Fruit fly (Drosophila melanogaster): ENCODE measurements around the gene rn.

rn gene

DNA sequence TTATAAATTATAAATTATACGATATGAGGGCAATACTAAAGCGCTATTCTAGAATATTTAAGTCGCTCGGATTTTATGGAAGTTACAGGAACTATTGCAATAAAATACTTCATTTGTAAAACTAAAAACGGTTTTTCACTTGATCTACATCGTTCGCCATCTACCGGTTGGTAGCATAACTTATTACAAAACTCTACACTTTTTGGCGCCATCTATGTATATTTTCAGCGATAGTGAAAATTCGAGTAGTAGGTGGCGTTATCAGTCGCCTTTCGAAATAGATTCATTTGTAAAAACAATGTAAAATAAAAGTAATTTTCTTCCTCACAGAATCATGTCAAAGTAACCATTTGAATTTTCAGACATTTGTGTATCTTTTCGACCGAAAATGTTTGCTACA, 37.0 kb upstream of the rn start, which contains the start of gene nxf4 (continued):
- TF ChIP-seq CG10321 (GFP tag; IDR thresholded peaks at IDR 0.05) (no peak), CG7372 (GFP tag; IDR thresholded peaks at IDR 0.05) (peak; percentile 65), Med (GFP tag) (no peak), bigmax (GFP tag; optimal IDR thresholded peaks at IDR 0.05) (no peak), CG9797 (GFP tag; optimal IDR thresholded peaks at IDR 0.05) (no peak), Lpt (GFP tag; optimal IDR thresholded peaks at IDR 0.05) (peak; percentile 44), CG34224 (GFP tag; IDR thresholded peaks at IDR 0.05; ENCODE audit: partially characterized antibody) (no peak), CG13123 (GFP tag; optimal IDR thresholded peaks at IDR 0.05) (peak; percentile 35), CG12769 (tag; optimal IDR thresholded peaks at IDR 0.05) (peak; percentile 60), CG7271 (tag; optimal IDR thresholded peaks at IDR 0.05) (peak; percentile 38), CG16863 (GFP tag; optimal IDR thresholded peaks at IDR 0.05) (peak; percentile 61), CG18599 (GFP tag; optimal IDR thresholded peaks at IDR 0.05) (peak; percentile 11), mam (GFP tag; optimal IDR thresholded peaks at IDR 0.05) (peak; percentile 74), eyg (GFP tag; optimal IDR thresholded peaks at IDR 0.05) (peak; percentile 40), Ptx1 (GFP tag; IDR thresholded peaks at IDR 0.05) (peak; percentile 76), CG10565 (GFP tag; optimal IDR thresholded peaks at IDR 0.05) (no peak), Meics (GFP tag; optimal IDR thresholded peaks at IDR 0.05) (peak; percentile 75), dati (GFP tag; IDR thresholded peaks at IDR 0.05) (no peak), zf30C (GFP tag; optimal IDR thresholded peaks at IDR 0.05) (no peak), disco-r (GFP tag; optimal IDR thresholded peaks at IDR 0.05) (peak; percentile 69), fd102C (GFP tag; optimal IDR thresholded peaks at IDR 0.05) (peak; percentile 71), Deaf1 (tag; optimal IDR thresholded peaks at IDR 0.05) (no peak), CG8478 (optimal IDR thresholded peaks at IDR 0.05) (peak; percentile 72), slbo (GFP tag; IDR thresholded peaks at IDR 0.05) (peak; percentile 89), Opbp (GFP tag; IDR thresholded peaks at IDR 0.05; ENCODE audit: partially characterized antibody) (peak; percentile 69; the same call in 1 of the 3 replicates), insv (GFP tag; optimal IDR thresholded peaks at IDR 0.05) (peak in 1 of 2 experiments; percentile 64), Optix (GFP tag; IDR thresholded peaks at IDR 0.05) (peak; percentile 76), CG6854 (GFP tag; optimal IDR thresholded peaks at IDR 0.05) (no peak), D19A (tag; optimal IDR thresholded peaks at IDR 0.05) (peak; percentile 36), CG8765 (GFP tag; IDR thresholded peaks at IDR 0.05) (peak; percentile 56; the same call in 1 of the 2 replicates), E2f2 (GFP tag; IDR thresholded peaks at IDR 0.05) (peak; percentile 31; the same call in 1 of the 2 replicates), Camta (GFP tag; optimal IDR thresholded peaks at IDR 0.05) (peak; percentile 73), esg (GFP tag; conservative IDR thresholded peaks at IDR 0.05) (peak; percentile 28; the same call in 1 of the 2 replicates), Eip74EF (GFP tag; optimal IDR thresholded peaks at IDR 0.05) (no peak), CG30020 (tag; optimal IDR thresholded peaks at IDR 0.05) (no peak), CG5245 (GFP tag; optimal IDR thresholded peaks at IDR 0.05) (peak; percentile 79), grn (GFP tag; optimal IDR thresholded peaks at IDR 0.05) (peak; percentile 10), lbe (GFP tag; optimal IDR thresholded peaks at IDR 0.05) (no peak), zfh2 (GFP tag; optimal IDR thresholded peaks at IDR 0.05) (peak; percentile 34), CG3281 (GFP tag; optimal IDR thresholded peaks at IDR 0.05) (peak; percentile 41), CG12104 (GFP tag; optimal IDR thresholded peaks at IDR 0.05) (peak; percentile 52), CG4820 (GFP tag; optimal IDR thresholded peaks at IDR 0.05) (peak; percentile 76), her (GFP tag; optimal IDR thresholded peaks at IDR 0.05) (peak; percentile 57), sim (GFP tag; IDR thresholded peaks at IDR 0.05) (no peak), Oli (tag; optimal IDR thresholded peaks at IDR 0.05) (peak; percentile 37), vnd (GFP tag; IDR thresholded peaks at IDR 0.05; ENCODE audit: partially characterized antibody) (no peak), CG11560 (tag; IDR thresholded peaks at IDR 0.05) (peak; percentile 27; the same call in 1 of the 3 replicates), fd96Cb (tag; optimal IDR thresholded peaks at IDR 0.05) (peak; percentile 35), CG17328 (GFP tag; IDR thresholded peaks at IDR 0.05) (peak; percentile 56), CG15073 (GFP tag; optimal IDR thresholded peaks at IDR 0.05) (no peak), pan (optimal IDR thresholded peaks at IDR 0.05) (no peak), pan (GFP tag; optimal IDR thresholded peaks at IDR 0.05 in 1 of 2, IDR thresholded peaks at IDR 0.05 in 1 of 2) (peak in 1 of 2 experiments; percentile 60)
